Fruit fly (Drosophila melanogaster): ENCODE measurements around the gene CG33080.

The CG33080 gene

dm6 chrX:5699824-5700498, 17.6 kb downstream of the CG33080 start (continued):
- TF ChIP-seq CG16863 (GFP tag; optimal IDR thresholded peaks at IDR 0.05) = peak; percentile 41
- TF ChIP-seq pum (GFP tag; optimal IDR thresholded peaks at IDR 0.05) = peak; percentile 48
- peak; percentile 41 for TF ChIP-seq CG2875 (GFP tag; optimal IDR thresholded peaks at IDR 0.05)
- TF ChIP-seq so (GFP tag; IDR thresholded peaks at IDR 0.05) = 0 out of 3 replicates have a peak, but pooled peaks have one; percentile 55

dm6 chrX:5698087-5698727, 19.4 kb downstream of the CG33080 start, which contains the start of gene AdamTS-B:
AdamTS-B (plus strand) TSS chrX:5698557.
- no peak for TF ChIP-seq CG12299 (tag; optimal IDR thresholded peaks at IDR 0.05)
- peak; percentile 32 for TF ChIP-seq gsb-n (tag; optimal IDR thresholded peaks at IDR 0.05)
- peak; percentile 45; the same call in 1 of the 2 replicates for TF ChIP-seq CG32532 (GFP tag; IDR thresholded peaks at IDR 0.05)
- TF ChIP-seq Kr (GFP tag; optimal IDR thresholded peaks at IDR 0.05) = no peak
- TF ChIP-seq CG10431 (GFP tag; optimal IDR thresholded peaks at IDR 0.05) = no peak
- no peak for TF ChIP-seq CG10321 (GFP tag; IDR thresholded peaks at IDR 0.05)
- peak; percentile 21 for TF ChIP-seq CG2116 (GFP tag; optimal IDR thresholded peaks at IDR 0.05)
- no peak for TF ChIP-seq Rx (GFP tag; IDR thresholded peaks at IDR 0.05)
- peak; percentile 57 for TF ChIP-seq CG13424 (tag; optimal IDR thresholded peaks at IDR 0.05)
- TF ChIP-seq CG5180 (GFP tag; optimal IDR thresholded peaks at IDR 0.05) = peak; percentile 98
- no peak; the same call in 1 of the 2 replicates for TF ChIP-seq Taf1 (GFP tag; IDR thresholded peaks at IDR 0.05)
- TF ChIP-seq HmgZ (tag; optimal IDR thresholded peaks at IDR 0.05) = no peak
- peak; percentile 16 for TF ChIP-seq CG10209 (GFP tag; optimal IDR thresholded peaks at IDR 0.05)
- no peak for TF ChIP-seq tll (GFP tag; optimal IDR thresholded peaks at IDR 0.05)
- no peak for TF ChIP-seq CG6175 (GFP tag; IDR thresholded peaks at IDR 0.05)
- no peak for TF ChIP-seq jigr1 (GFP tag; IDR thresholded peaks at IDR 0.05)
- no peak for TF ChIP-seq cad (GFP tag; optimal IDR thresholded peaks at IDR 0.05)
- TF ChIP-seq CG4360 (GFP tag; IDR thresholded peaks at IDR 0.05) = no peak
- TF ChIP-seq CG18764 (GFP tag; optimal IDR thresholded peaks at IDR 0.05) = no peak
- TF ChIP-seq Mes4 (GFP tag; optimal IDR thresholded peaks at IDR 0.05) = no peak
- no peak for TF ChIP-seq CG8924 (tag; optimal IDR thresholded peaks at IDR 0.05)
- TF ChIP-seq Mrtf (GFP tag; IDR thresholded peaks at IDR 0.05) = peak; percentile 36; the same call in 1 of the 3 replicates
- peak; percentile 42 for TF ChIP-seq CG18262 (tag; optimal IDR thresholded peaks at IDR 0.05)
- TF ChIP-seq dan (GFP tag; IDR thresholded peaks at IDR 0.05) = no peak
- no peak for TF ChIP-seq abd-A (tag; optimal IDR thresholded peaks at IDR 0.05)
- peak; percentile 15 for TF ChIP-seq CG12155 (GFP tag; optimal IDR thresholded peaks at IDR 0.05)
- TF ChIP-seq CG13894 (tag; optimal IDR thresholded peaks at IDR 0.05) = no peak
- no peak for TF ChIP-seq Sry-δ (GFP tag; optimal IDR thresholded peaks at IDR 0.05)
- peak; percentile 58 for TF ChIP-seq Sox100B (GFP tag; optimal IDR thresholded peaks at IDR 0.05)
- TF ChIP-seq CG9876 (GFP tag; optimal IDR thresholded peaks at IDR 0.05) = no peak
- no peak for TF ChIP-seq CG11085 (GFP tag; IDR thresholded peaks at IDR 0.05)
- no peak for TF ChIP-seq HLH3B (GFP tag; IDR thresholded peaks at IDR 0.05)
- no peak for TF ChIP-seq nerfin-2 (GFP tag; IDR thresholded peaks at IDR 0.05; ENCODE audit: partially characterized antibody)
- TF ChIP-seq CG15011 (GFP tag; optimal IDR thresholded peaks at IDR 0.05) = no peak
- peak; percentile 47 for TF ChIP-seq CG10147 (GFP tag; optimal IDR thresholded peaks at IDR 0.05)
- TF ChIP-seq gce (GFP tag; IDR thresholded peaks at IDR 0.05) = no peak
- no peak for TF ChIP-seq h (optimal IDR thresholded peaks at IDR 0.05)
- TF ChIP-seq nom (GFP tag; optimal IDR thresholded peaks at IDR 0.05) = peak; percentile 47
- 0 out of 3 replicates have a peak, but pooled peaks have one; percentile 15 for TF ChIP-seq CG14050 (GFP tag; IDR thresholded peaks at IDR 0.05)
- no peak for TF ChIP-seq CG6254 (GFP tag; optimal IDR thresholded peaks at IDR 0.05)
- no peak for TF ChIP-seq CG1792 (GFP tag; optimal IDR thresholded peaks at IDR 0.05)
- TF ChIP-seq Rfx (GFP tag; IDR thresholded peaks at IDR 0.05) = peak; percentile 68
- TF ChIP-seq CG17802 (tag; optimal IDR thresholded peaks at IDR 0.05) = no peak
- no peak for TF ChIP-seq CG8359 (GFP tag; optimal IDR thresholded peaks at IDR 0.05; ENCODE audit: borderline replicate concordance)

All from whole organism, embryonic.